Fruit fly (Drosophila melanogaster) whole organism, prepupa: ENCODE data around the gene CG31493.

Experiments used
- Blimp-1 ChIP-seq: fragments of 200-800 bp; sonication (Bioruptor generic); optimal IDR thresholded peaks from 3 replicates; lab custom pipeline; 2017; ENCODE audit warnings: missing biosample characterization, missing genetic modification characterization, mild to moderate bottlenecking, moderate library complexity, missing genetic modification reagents
- CG11294 ChIP-seq: fragments of 200-800 bp; sonication (Bioruptor generic); IDR thresholded peaks from 2 replicates; pipeline ENCODE4 v1.3.6; 2022; ENCODE audit warnings: missing biosample characterization, missing genetic modification characterization
- CG11762 ChIP-seq: fragments of 200-800 bp; sonication (Bioruptor generic); optimal IDR thresholded peaks from 3 replicates; lab custom pipeline; 2016; ENCODE audit warnings: missing biosample characterization, missing genetic modification characterization; ENCODE audit not compliant: insufficient read depth
- CG11902 ChIP-seq: fragments of 200-800 bp; sonication (Bioruptor generic); optimal IDR thresholded peaks from 3 replicates; lab custom pipeline; 2016; ENCODE audit warnings: missing biosample characterization, missing genetic modification characterization
- CG15336 ChIP-seq: fragments of 200-800 bp; sonication (Bioruptor generic); IDR thresholded peaks from 2 replicates; pipeline ENCODE4 v1.3.6; 2022; ENCODE audit warnings: missing biosample characterization, missing genetic modification characterization
- CG1621 ChIP-seq: fragments of 200-800 bp; sonication (Bioruptor generic); optimal IDR thresholded peaks from 3 replicates; lab custom pipeline; 2018; ENCODE audit warnings: missing biosample characterization, mild to moderate bottlenecking, missing genetic modification characterization
- CG16779 ChIP-seq: fragments of 200-800 bp; sonication (Bioruptor generic); optimal IDR thresholded peaks from 3 replicates; lab custom pipeline; 2017; ENCODE audit warnings: missing biosample characterization, mild to moderate bottlenecking, missing genetic modification characterization
- CG3032 ChIP-seq: fragments of 200-800 bp; optimal IDR thresholded peaks from 2 replicates; lab custom pipeline; 2019; ENCODE audit warnings: missing biosample characterization, mild to moderate bottlenecking, missing genetic modification characterization, moderate library complexity
- CG31627 ChIP-seq: fragments of 200-800 bp; sonication (Bioruptor generic); optimal IDR thresholded peaks from 3 replicates; lab custom pipeline; 2016; ENCODE audit warnings: missing biosample characterization, missing genetic modification characterization
- CG32006 ChIP-seq: fragments of 200-800 bp; sonication (Bioruptor generic); optimal IDR thresholded peaks from 3 replicates; lab custom pipeline; 2017; ENCODE audit warnings: missing biosample characterization, mild to moderate bottlenecking, missing genetic modification characterization
- CG34406 ChIP-seq: fragments of 200-800 bp; sonication (Bioruptor generic); optimal IDR thresholded peaks from 3 replicates; lab custom pipeline; 2016; ENCODE audit warnings: missing biosample characterization, missing genetic modification characterization
- CG3919 ChIP-seq: fragments of 200-800 bp; sonication (Bioruptor generic); optimal IDR thresholded peaks from 3 replicates; lab custom pipeline; 2016; ENCODE audit warnings: missing biosample characterization, missing genetic modification characterization
- CG4318 ChIP-seq: fragments of 200-800 bp; sonication (Bioruptor generic); optimal IDR thresholded peaks from 3 replicates; lab custom pipeline; 2017; ENCODE audit warnings: missing biosample characterization, mild to moderate bottlenecking, missing genetic modification characterization
- CG6163 ChIP-seq: fragments of 200-800 bp; sonication (Bioruptor generic); IDR thresholded peaks from 3 replicates; pipeline ENCODE4 v1.3.6; 2022; ENCODE audit warnings: missing biosample characterization, missing genetic modification characterization
- CG6792 ChIP-seq: fragments of 200-800 bp; sonication (Bioruptor generic); optimal IDR thresholded peaks from 3 replicates; lab custom pipeline; 2016; ENCODE audit warnings: missing biosample characterization, missing genetic modification characterization
- CG6808 ChIP-seq: fragments of 200-800 bp; sonication (Bioruptor generic); optimal IDR thresholded peaks from 3 replicates; lab custom pipeline; 2017; ENCODE audit warnings: missing biosample characterization, missing genetic modification characterization, mild to moderate bottlenecking, moderate library complexity, missing genetic modification reagents
- CG6854 ChIP-seq: fragments of 200-800 bp; sonication (Bioruptor generic); optimal IDR thresholded peaks from 2 replicates; lab custom pipeline; 2017; ENCODE audit warnings: missing biosample characterization, mild to moderate bottlenecking, missing genetic modification characterization
- CG7368 ChIP-seq: fragments of 200-800 bp; sonication (Bioruptor generic); optimal IDR thresholded peaks from 3 replicates; lab custom pipeline; 2016; ENCODE audit warnings: missing biosample characterization, missing genetic modification characterization
- CG8632 ChIP-seq: fragments of 200-800 bp; sonication (Bioruptor generic); optimal IDR thresholded peaks from 3 replicates; lab custom pipeline; 2016; ENCODE audit warnings: missing biosample characterization, missing genetic modification characterization
- Eip78C ChIP-seq: fragments of 200-800 bp; sonication (Bioruptor generic); peaks from one replicate; lab custom pipeline; 2016; ENCODE audit warnings: missing biosample characterization, missing genetic modification characterization
- Eip93F ChIP-seq: fragments of 200-800 bp; sonication (Bioruptor generic); optimal IDR thresholded peaks from 2 replicates; lab custom pipeline; 2016; ENCODE audit warnings: missing biosample characterization, mild to moderate bottlenecking, missing genetic modification characterization
- Ets96B ChIP-seq: fragments of 200-800 bp; optimal IDR thresholded peaks from 2 replicates; lab custom pipeline; 2019; ENCODE audit warnings: missing biosample characterization, mild to moderate bottlenecking, missing genetic modification characterization, moderate library complexity
- Hr38 ChIP-seq: sonication (Bioruptor generic); optimal IDR thresholded peaks from 2 replicates; lab custom pipeline; 2016; ENCODE audit warnings: missing biosample characterization, missing genetic modification characterization
- Hr39 ChIP-seq: fragments of 200-800 bp; sonication (Bioruptor generic); optimal IDR thresholded peaks from 2 replicates; lab custom pipeline; 2016; ENCODE audit warnings: missing biosample characterization, missing genetic modification characterization
- Hr4 ChIP-seq: fragments of 200-800 bp; sonication (Bioruptor generic); optimal IDR thresholded peaks from 3 replicates; lab custom pipeline; 2016; ENCODE audit warnings: missing biosample characterization, missing genetic modification characterization
- Lpt ChIP-seq: fragments of 200-800 bp; sonication (Bioruptor generic); optimal IDR thresholded peaks from 3 replicates; lab custom pipeline; 2016; ENCODE audit warnings: missing biosample characterization, missing genetic modification characterization
- Met ChIP-seq: fragments of 200-800 bp; sonication (Bioruptor generic); optimal IDR thresholded peaks from 3 replicates; lab custom pipeline; 2016; ENCODE audit warnings: missing biosample characterization, missing genetic modification characterization
- OdsH ChIP-seq: fragments of 200-800 bp; sonication (Bioruptor generic); optimal IDR thresholded peaks from 3 replicates; lab custom pipeline; 2016; ENCODE audit warnings: missing biosample characterization, missing genetic modification characterization
- Smox ChIP-seq: fragments of 200-800 bp; sonication (Bioruptor generic); optimal IDR thresholded peaks from 3 replicates; lab custom pipeline; 2016; ENCODE audit warnings: missing biosample characterization, missing genetic modification characterization
- Sox102F ChIP-seq: fragments of 200-800 bp; sonication (Bioruptor generic); optimal IDR thresholded peaks from 2 replicates; lab custom pipeline; 2016; ENCODE audit warnings: missing biosample characterization, mild to moderate bottlenecking, missing genetic modification characterization
- Sox14 ChIP-seq: fragments of 200-800 bp; sonication (Bioruptor generic); optimal IDR thresholded peaks from 3 replicates; lab custom pipeline; 2016; ENCODE audit warnings: missing biosample characterization, missing genetic modification characterization
- achi ChIP-seq: fragments of 200-800 bp; sonication (Bioruptor generic); optimal IDR thresholded peaks from 3 replicates; lab custom pipeline; 2016; ENCODE audit warnings: missing biosample characterization, missing genetic modification characterization
- cyc ChIP-seq: fragments of 200-800 bp; sonication (Bioruptor generic); optimal IDR thresholded peaks from 3 replicates; lab custom pipeline; 2016; ENCODE audit warnings: missing biosample characterization, missing genetic modification characterization
- dac ChIP-seq: fragments of 200-800 bp; sonication (Bioruptor generic); optimal IDR thresholded peaks from 2 replicates; lab custom pipeline; 2017; ENCODE audit warnings: missing biosample characterization, mild to moderate bottlenecking, missing genetic modification characterization
- dsx ChIP-seq: fragments of 200-800 bp; optimal IDR thresholded peaks from 3 replicates; lab custom pipeline; 2019; ENCODE audit warnings: missing biosample characterization, mild to moderate bottlenecking, missing genetic modification characterization, moderate library complexity; ENCODE audit not compliant: poor library complexity, severe bottlenecking
- eg ChIP-seq: fragments of 200-800 bp; sonication (Bioruptor generic); IDR thresholded peaks from 3 replicates; pipeline ENCODE4 v1.3.6; 2022; ENCODE audit warnings: missing biosample characterization, missing genetic modification characterization
- esn ChIP-seq: fragments of 200-800 bp; sonication (Bioruptor generic); optimal IDR thresholded peaks from 2 replicates; lab custom pipeline; 2016; ENCODE audit warnings: missing biosample characterization, mild to moderate bottlenecking, missing genetic modification characterization, moderate library complexity
- fd59A ChIP-seq: fragments of 200-800 bp; sonication (Bioruptor generic); optimal IDR thresholded peaks from 2 replicates; lab custom pipeline; 2017; ENCODE audit warnings: missing biosample characterization, mild to moderate bottlenecking, missing genetic modification characterization, missing genetic modification reagents
- fd85E ChIP-seq: fragments of 200-800 bp; sonication (Bioruptor generic); optimal IDR thresholded peaks from 3 replicates; lab custom pipeline; 2016; ENCODE audit warnings: missing biosample characterization, missing genetic modification characterization
- fkh ChIP-seq: fragments of 200-800 bp; sonication (Bioruptor generic); optimal IDR thresholded peaks from 3 replicates; lab custom pipeline; 2017; ENCODE audit warnings: missing biosample characterization, mild to moderate bottlenecking, missing genetic modification characterization, moderate library complexity
- pdm3 ChIP-seq: fragments of 200-800 bp; sonication (Bioruptor generic); optimal IDR thresholded peaks from 3 replicates; lab custom pipeline; 2016; ENCODE audit warnings: missing biosample characterization, missing genetic modification characterization
- salr ChIP-seq, 2 experiments: fragments of 200-800 bp; sonication (Bioruptor generic); optimal IDR thresholded peaks; 3 replicates each; lab custom pipeline; 2016 to 2018; ENCODE audit warnings: missing biosample characterization in 2 of 2, missing genetic modification characterization in 2 of 2, mild to moderate bottlenecking in 1 of 2
- spab ChIP-seq: fragments of 200-800 bp; sonication (Bioruptor generic); optimal IDR thresholded peaks from 2 replicates; lab custom pipeline; 2017; ENCODE audit warnings: missing biosample characterization, mild to moderate bottlenecking, missing genetic modification characterization, missing genetic modification reagents
- ss ChIP-seq, 2 experiments: fragments of 200-800 bp; sonication (Bioruptor generic); optimal IDR thresholded peaks; 2 replicates in 1 of 2; 3 replicates in 1 of 2; lab custom pipeline; 2017 to 2018; ENCODE audit warnings: mild to moderate bottlenecking in 2 of 2, missing biosample characterization in 2 of 2, missing genetic modification characterization in 2 of 2, moderate library complexity in 1 of 2
- svp ChIP-seq: fragments of 200-800 bp; sonication (Bioruptor generic); peaks from one replicate; lab custom pipeline; 2016; ENCODE audit warnings: missing biosample characterization, missing genetic modification characterization
- vri ChIP-seq: fragments of 200-800 bp; sonication (Bioruptor generic); optimal IDR thresholded peaks from 3 replicates; lab custom pipeline; 2016; ENCODE audit warnings: missing biosample characterization, mild to moderate bottlenecking, missing genetic modification characterization

CG31493 gene

dm6 chr3R:7144245-7144904 is 13.0 kb downstream of the CG31493 start, which contains the start of the genes CG14610 and CG2656 (continued):
- TF ChIP-seq CG3919 (GFP tag; lab: Kevin White, UChicago) (peak; percentile 88), spab (GFP tag; lab: Kevin White, UChicago) (no peak), CG11762 (no peak), Hr4 (GFP tag; lab: Kevin White, UChicago) (peak; percentile 74)

- TF ChIP-seq achi = no peak
- TF ChIP-seq eg (GFP tag; lab: Robert Waterston, UW) = peak; percentile 71; the same call in 2 of the 3 replicates
- TF ChIP-seq Eip78C (GFP tag; lab: Kevin White, UChicago) = peak; percentile 80
- peak; percentile 76 for TF ChIP-seq Hr39 (GFP tag; lab: Kevin White, UChicago)
- TF ChIP-seq Met (GFP tag; lab: Kevin White, UChicago) = no peak
- TF ChIP-seq CG16779 (tag; lab: Kevin White, UChicago) = no peak
- no peak for TF ChIP-seq Smox (GFP tag; lab: Kevin White, UChicago)
- peak; percentile 61 for TF ChIP-seq cyc (GFP tag; lab: Kevin White, UChicago)
- TF ChIP-seq CG32006 (GFP tag; lab: Kevin White, UChicago) = peak; percentile 77
- TF ChIP-seq CG6808 = no peak
- TF ChIP-seq Sox14 (GFP tag; lab: Kevin White, UChicago) = peak; percentile 69
- TF ChIP-seq dac = peak; percentile 41
- TF ChIP-seq CG6854 = no peak
- peak; percentile 14 for TF ChIP-seq Blimp-1 (GFP tag; lab: Kevin White, UChicago)
- TF ChIP-seq CG8632 (GFP tag; lab: Kevin White, UChicago) = peak; percentile 59
- TF ChIP-seq CG3032 (tag; lab: Kevin White, UChicago) = peak; percentile 72
- TF ChIP-seq dsx (GFP tag; lab: Kevin White, UChicago) = no peak
- TF ChIP-seq Sox102F (GFP tag; lab: Kevin White, UChicago) = no peak
- no peak for TF ChIP-seq CG3919 (GFP tag; lab: Kevin White, UChicago)
- peak; percentile 73 for TF ChIP-seq OdsH (GFP tag; lab: Kevin White, UChicago)
- peak; percentile 73 for TF ChIP-seq CG31627 (GFP tag; lab: Kevin White, UChicago)
- peak; percentile 53 for TF ChIP-seq fd59A (GFP tag; lab: Kevin White, UChicago)
- TF ChIP-seq CG15336 = 0 out of 2 replicates have a peak, but pooled peaks have one; percentile 25
- TF ChIP-seq CG11762 = peak; percentile 14
- peak; percentile 35 for TF ChIP-seq CG7368
- TF ChIP-seq salr (GFP tag; optimal IDR thresholded peaks at IDR 0.05; lab: Kevin White, UChicago) = peak in 1 of 2 experiments; percentile 6
- peak; percentile 75 for TF ChIP-seq CG6163 (GFP tag; lab: Robert Waterston, UW)
- no peak for TF ChIP-seq svp (GFP tag; lab: Kevin White, UChicago)
- TF ChIP-seq CG11902 (GFP tag; lab: Kevin White, UChicago) = peak; percentile 71
- no peak for TF ChIP-seq Hr4 (GFP tag; lab: Kevin White, UChicago)
- TF ChIP-seq fkh (GFP tag; lab: Kevin White, UChicago) = no peak
- TF ChIP-seq CG4318 (GFP tag; lab: Kevin White, UChicago) = no peak
- peak; percentile 20 for TF ChIP-seq CG1621 (tag; lab: Kevin White, UChicago)
- TF ChIP-seq pdm3 (GFP tag; lab: Kevin White, UChicago) = peak; percentile 70
- TF ChIP-seq esn (GFP tag; lab: Kevin White, UChicago) = peak; percentile 73
- TF ChIP-seq fd85E (GFP tag; lab: Kevin White, UChicago) = no peak
- peak; percentile 61; the same call in 1 of the 2 replicates for TF ChIP-seq CG11294 (GFP tag; lab: Robert Waterston, UW)
- TF ChIP-seq CG34406 = peak; percentile 66
- TF ChIP-seq CG6792 (GFP tag; lab: Kevin White, UChicago) = no peak
- TF ChIP-seq Lpt = peak; percentile 20
- TF ChIP-seq ss (GFP tag; optimal IDR thresholded peaks at IDR 0.05; lab: Kevin White, UChicago) = no peak
- TF ChIP-seq Ets96B (tag; lab: Kevin White, UChicago) = peak; percentile 21
- no peak for TF ChIP-seq Hr38
- no peak for TF ChIP-seq vri (GFP tag; lab: Kevin White, UChicago)
- TF ChIP-seq Eip93F (GFP tag; lab: Kevin White, UChicago) = no peak
Observed at dm6 chr3R:7150544-7151406, 19.4 kb downstream of the CG31493 start, which contains the start of the genes gfzf and Sas-4. TSS of gene gfzf (minus strand) at chr3R:7150968. TSS of gene Sas-4 (plus strand) at chr3R:7151367.
